Worm (Caenorhabditis elegans) whole organism, L3 larva: Measurements from ENCODE around the gene nspb-5.

Experiments
- R02D3.7 ChIP-seq: fragments of 150-350 bp; optimal IDR thresholded peaks from 2 replicates; lab custom pipeline; 2014; ENCODE audit warnings: missing biosample characterization, missing genetic modification characterization
- ZK546.5 ChIP-seq: sonication (generic microtip); optimal IDR thresholded peaks from 2 replicates; lab custom pipeline; 2017; ENCODE audit warnings: missing biosample characterization, missing genetic modification characterization
- aly-2 ChIP-seq: fragments of 150-350 bp; optimal IDR thresholded peaks from 2 replicates; lab custom pipeline; 2014; ENCODE audit warnings: missing biosample characterization, missing genetic modification characterization
- ama-1 ChIP-seq: fragments of 150-350 bp; optimal IDR thresholded peaks from 2 replicates; lab custom pipeline; 2018
- ceh-16 ChIP-seq: sonication (generic microtip); optimal IDR thresholded peaks from 2 replicates; lab custom pipeline; 2017; ENCODE audit warnings: missing biosample characterization, missing genetic modification characterization
- ceh-28 ChIP-seq: fragments of 150-350 bp; optimal IDR thresholded peaks from 2 replicates; lab custom pipeline; 2014; ENCODE audit warnings: missing biosample characterization, missing genetic modification reagents, missing genetic modification characterization
- ceh-9 ChIP-seq: sonication (generic microtip); optimal IDR thresholded peaks from 2 replicates; lab custom pipeline; 2018; ENCODE audit warnings: missing biosample characterization, missing genetic modification characterization
- egl-27 ChIP-seq: sonication (generic microtip); optimal IDR thresholded peaks from 4 replicates; lab custom pipeline; 2017; ENCODE audit warnings: missing biosample characterization, missing genetic modification reagents, missing genetic modification characterization
- egl-5 ChIP-seq: fragments of 150-350 bp; optimal IDR thresholded peaks from 2 replicates; lab custom pipeline; 2017; ENCODE audit warnings: missing biosample characterization, missing genetic modification reagents, missing genetic modification characterization, inconsistent platforms
- elt-1 ChIP-seq: fragments of 150-350 bp; optimal IDR thresholded peaks from 2 replicates; lab custom pipeline; 2014; ENCODE audit warnings: missing biosample characterization, missing genetic modification characterization
- elt-2 ChIP-seq: sonication (generic microtip); optimal IDR thresholded peaks from 2 replicates; lab custom pipeline; 2016; ENCODE audit warnings: missing genetic modification reagents, mild to moderate bottlenecking, missing genetic modification characterization, missing compliant biosample characterization
- elt-3 ChIP-seq, 3 experiments: fragments of 150-350 bp in 1 of 3; sonication (generic microtip) in 2 of 3; optimal IDR thresholded peaks; 2 replicates in 2 of 3; 4 replicates in 1 of 3; lab custom pipeline; 2014 to 2017; ENCODE audit warnings: missing biosample characterization in 3 of 3, missing genetic modification characterization in 3 of 3
- eor-1 ChIP-seq, 2 experiments: fragments of 150-350 bp; optimal IDR thresholded peaks; 2 replicates each; lab custom pipeline; 2014 to 2018; ENCODE audit warnings: missing biosample characterization in 2 of 2, missing genetic modification characterization in 2 of 2
- fkh-10 ChIP-seq: sonication (generic microtip); optimal IDR thresholded peaks from 2 replicates; lab custom pipeline; 2017; ENCODE audit warnings: missing biosample characterization, missing genetic modification reagents, missing genetic modification characterization
- fkh-2 ChIP-seq: fragments of 150-350 bp; optimal IDR thresholded peaks from 2 replicates; lab custom pipeline; 2014; ENCODE audit warnings: missing biosample characterization, missing genetic modification reagents, missing genetic modification characterization
- fos-1 ChIP-seq: fragments of 150-350 bp; optimal IDR thresholded peaks from 2 replicates; lab custom pipeline; 2014; ENCODE audit warnings: missing biosample characterization, missing genetic modification characterization
- hmg-11 ChIP-seq: sonication (generic microtip); optimal IDR thresholded peaks from 2 replicates; lab custom pipeline; 2016; ENCODE audit warnings: missing genetic modification characterization, missing compliant biosample characterization
- jun-1 ChIP-seq: fragments of 150-350 bp; optimal IDR thresholded peaks from 2 replicates; lab custom pipeline; 2014; ENCODE audit warnings: missing biosample characterization, missing genetic modification reagents, missing genetic modification characterization
- lin-15B ChIP-seq: fragments of 150-350 bp; optimal IDR thresholded peaks from 2 replicates; lab custom pipeline; 2014; ENCODE audit warnings: missing biosample characterization, missing genetic modification characterization
- lin-39 ChIP-seq: fragments of 150-350 bp; optimal IDR thresholded peaks from 2 replicates; lab custom pipeline; 2018; ENCODE audit warnings: missing biosample characterization, missing genetic modification reagents, missing genetic modification characterization
- lsy-12 ChIP-seq: sonication (generic microtip); optimal IDR thresholded peaks from 2 replicates; lab custom pipeline; 2016; ENCODE audit warnings: mild to moderate bottlenecking, missing genetic modification characterization, missing compliant biosample characterization
- mml-1 ChIP-seq: fragments of 150-350 bp; sonication (generic microtip); optimal IDR thresholded peaks from 3 replicates; lab custom pipeline; 2014; ENCODE audit warnings: missing biosample characterization, missing genetic modification characterization
- nfya-1 ChIP-seq: sonication (generic microtip); optimal IDR thresholded peaks from 2 replicates; lab custom pipeline; 2017; ENCODE audit warnings: missing genetic modification characterization, mild to moderate bottlenecking, missing compliant biosample characterization, antibody characterized with exemption, moderate library complexity; ENCODE audit not compliant: insufficient read depth
- nhr-11 ChIP-seq: fragments of 150-350 bp; optimal IDR thresholded peaks from 2 replicates; lab custom pipeline; 2014; ENCODE audit warnings: missing biosample characterization, missing genetic modification characterization
- nhr-12 ChIP-seq: fragments of 150-350 bp; optimal IDR thresholded peaks from 2 replicates; lab custom pipeline; 2014; ENCODE audit warnings: missing biosample characterization, missing genetic modification characterization
- nhr-23 ChIP-seq: fragments of 150-350 bp; optimal IDR thresholded peaks from 2 replicates; lab custom pipeline; 2014; ENCODE audit warnings: missing biosample characterization, missing genetic modification reagents, missing genetic modification characterization
- nhr-237 ChIP-seq: fragments of 150-350 bp; optimal IDR thresholded peaks from 2 replicates; lab custom pipeline; 2014; ENCODE audit warnings: missing biosample characterization, missing genetic modification characterization
- nhr-25 ChIP-seq: sonication (generic microtip); optimal IDR thresholded peaks from 2 replicates; lab custom pipeline; 2017; ENCODE audit warnings: missing biosample characterization, missing genetic modification characterization
- nhr-28 ChIP-seq: fragments of 150-350 bp; optimal IDR thresholded peaks from 2 replicates; lab custom pipeline; 2014; ENCODE audit warnings: missing biosample characterization, missing genetic modification characterization
- nhr-43 ChIP-seq: sonication (generic microtip); optimal IDR thresholded peaks from 2 replicates; lab custom pipeline; 2016; ENCODE audit warnings: mild to moderate bottlenecking, missing genetic modification characterization, missing compliant biosample characterization; ENCODE audit not compliant: poor library complexity, severe bottlenecking
- nhr-76 ChIP-seq: fragments of 150-350 bp; sonication (generic microtip); optimal IDR thresholded peaks from 5 replicates; lab custom pipeline; 2014; ENCODE audit warnings: missing biosample characterization, missing genetic modification characterization
- pha-4 ChIP-seq: fragments of 150-350 bp; optimal IDR thresholded peaks from 2 replicates; lab custom pipeline; 2014; ENCODE audit warnings: missing biosample characterization, missing genetic modification reagents, missing genetic modification characterization
- pqm-1 ChIP-seq: fragments of 150-350 bp; optimal IDR thresholded peaks from 2 replicates; lab custom pipeline; 2017; ENCODE audit warnings: missing biosample characterization, missing genetic modification characterization, inconsistent platforms
- sea-2 ChIP-seq: fragments of 150-350 bp; sonication (generic microtip); optimal IDR thresholded peaks from 4 replicates; lab custom pipeline; 2014; ENCODE audit warnings: missing biosample characterization, missing genetic modification reagents, missing genetic modification characterization
- skn-1 ChIP-seq: fragments of 150-350 bp; optimal IDR thresholded peaks from 2 replicates; lab custom pipeline; 2014; ENCODE audit warnings: missing biosample characterization, missing genetic modification characterization
- snpc-4 ChIP-seq: fragments of 150-350 bp; optimal IDR thresholded peaks from 2 replicates; lab custom pipeline; 2014; ENCODE audit warnings: missing biosample characterization, missing genetic modification characterization
- unc-39 ChIP-seq: sonication (generic microtip); optimal IDR thresholded peaks from 4 replicates; lab custom pipeline; 2017; ENCODE audit warnings: missing biosample characterization, missing genetic modification characterization
- unc-62 ChIP-seq: fragments of 150-350 bp; sonication (generic microtip); optimal IDR thresholded peaks from 4 replicates; lab custom pipeline; 2014; ENCODE audit warnings: missing biosample characterization, missing genetic modification reagents, missing genetic modification characterization
- zag-1 ChIP-seq: fragments of 150-350 bp; optimal IDR thresholded peaks from 2 replicates; lab custom pipeline; 2014; ENCODE audit warnings: missing biosample characterization, missing genetic modification characterization
- ztf-11 ChIP-seq: fragments of 150-350 bp; optimal IDR thresholded peaks from 2 replicates; lab custom pipeline; 2014; ENCODE audit warnings: missing biosample characterization, missing genetic modification characterization
- ztf-4 ChIP-seq: fragments of 150-350 bp; optimal IDR thresholded peaks from 2 replicates; lab custom pipeline; 2014; ENCODE audit warnings: missing biosample characterization, missing genetic modification characterization

Gene nspb-5

ce11 chrIV:6623390-6623789, 24.6 kb downstream of the nspb-5 start, which contains the start of gene C01B10.44:
Gene C01B10.44, plus strand, starts transcription at chrIV:6623690.
- TF ChIP-seq ama-1 (lab: Kevin White, UChicago): no peak
- no peak for TF ChIP-seq nhr-28 (tag; lab: Kevin White, UChicago)
- TF ChIP-seq zag-1: no peak
- no peak for TF ChIP-seq nhr-76 (tag; lab: Kevin White, UChicago)
- no peak for TF ChIP-seq nhr-23
- TF ChIP-seq pha-4 (tag; lab: Kevin White, UChicago): no peak
- no peak for TF ChIP-seq ceh-9 (tag; lab: Kevin White, UChicago)
- no peak for TF ChIP-seq ztf-11 (tag; lab: Kevin White, UChicago)
- TF ChIP-seq sea-2 (GFP tag; lab: Kevin White, UChicago): no peak
- no peak for TF ChIP-seq snpc-4 (tag; lab: Kevin White, UChicago)

- peak; percentile 14 for TF ChIP-seq ceh-28
- TF ChIP-seq mml-1: no peak
- no peak for TF ChIP-seq nhr-237 (tag; lab: Kevin White, UChicago)
- TF ChIP-seq egl-5 (tag; lab: Kevin White, UChicago): no peak
- no peak for TF ChIP-seq ama-1 (lab: Kevin White, UChicago)
- no peak for TF ChIP-seq R02D3.7
- no peak for TF ChIP-seq lsy-12 (tag; lab: Kevin White, UChicago)
- TF ChIP-seq fkh-10 (GFP tag; lab: Kevin White, UChicago): no peak
- no peak for TF ChIP-seq ceh-9 (tag; lab: Kevin White, UChicago)
- TF ChIP-seq nhr-23: no peak
- TF ChIP-seq fkh-2 (tag; lab: Kevin White, UChicago): no peak
- TF ChIP-seq nhr-12 (tag; lab: Kevin White, UChicago): no peak
- no peak for TF ChIP-seq ceh-16 (tag; lab: Kevin White, UChicago)
- TF ChIP-seq unc-62: no peak
- no peak for TF ChIP-seq skn-1 (tag; lab: Kevin White, UChicago)
- no peak for TF ChIP-seq eor-1 (tag; optimal IDR thresholded peaks at IDR 0.05; lab: Kevin White, UChicago)
- TF ChIP-seq aly-2 (tag; lab: Kevin White, UChicago): no peak
- TF ChIP-seq ztf-11 (tag; lab: Kevin White, UChicago): no peak
- no peak for TF ChIP-seq elt-1
- no peak for TF ChIP-seq hmg-11 (tag; lab: Kevin White, UChicago)
- TF ChIP-seq pqm-1 (tag; lab: Kevin White, UChicago): peak; percentile 9
- TF ChIP-seq elt-2: peak; percentile 67
- TF ChIP-seq fos-1: no peak
- TF ChIP-seq ztf-4: no peak
- peak; percentile 26 for TF ChIP-seq pha-4 (tag; lab: Kevin White, UChicago)
- no peak for TF ChIP-seq jun-1 (tag; lab: Kevin White, UChicago)
- TF ChIP-seq nhr-11: no peak
- TF ChIP-seq unc-39: no peak
- no peak for TF ChIP-seq lin-39 (tag; lab: Kevin White, UChicago)
- TF ChIP-seq ZK546.5: no peak
- no peak for TF ChIP-seq elt-3 (tag; optimal IDR thresholded peaks at IDR 0.05; lab: Kevin White, UChicago)
- no peak for TF ChIP-seq nfya-1 (tag; lab: Kevin White, UChicago)
- TF ChIP-seq nhr-25 (tag; lab: Kevin White, UChicago): no peak
- no peak for TF ChIP-seq egl-27
These were observed 29.0 kb downstream of the nspb-5 start, which contains the start of gene cest-5.2 for ce11 chrIV:6627798-6628197. Gene cest-5.2, minus strand, starts transcription at chrIV:6627925.

ce11 chrIV:6631704-6632272, 32.9 kb downstream of the nspb-5 start, which contains the start of the genes cest-5.1 and C01B10.9:
Gene cest-5.1, minus strand, starts transcription at chrIV:6631754.
Gene C01B10.9, plus strand, starts transcription at chrIV:6632222.
- TF ChIP-seq elt-2 (peak; percentile 49), ZK546.5 (no peak), aly-2 (tag; lab: Kevin White, UChicago) (no peak), snpc-4 (tag; lab: Kevin White, UChicago) (peak; percentile 31), lin-15B (peak; percentile 83), hmg-11 (tag; lab: Kevin White, UChicago) (peak; percentile 25), R02D3.7 (peak; percentile 53), nfya-1 (tag; lab: Kevin White, UChicago) (peak; percentile 80), nhr-43 (tag; lab: Kevin White, UChicago) (peak; percentile 91), lsy-12 (tag; lab: Kevin White, UChicago) (peak; percentile 61), nhr-25 (tag; lab: Kevin White, UChicago) (no peak), pqm-1 (tag; lab: Kevin White, UChicago) (peak; percentile 18), ceh-28 (peak; percentile 37), pha-4 (tag; lab: Kevin White, UChicago) (peak; percentile 78)
